Fruit fly (Drosophila melanogaster): Measurements from ENCODE around the gene pot.

dm6 chrX:11893643-11894042 lies 23.4 kb downstream of the pot start, which contains the start of gene wisp:
- TF ChIP-seq CG8478 (optimal IDR thresholded peaks at IDR 0.05) (no peak), CTCF (optimal IDR thresholded peaks at IDR 0.05) (no peak)

Data from S2 (cell line).